Worm (Caenorhabditis elegans): ENCODE measurements around the gene C41H7.9.

DNA sequence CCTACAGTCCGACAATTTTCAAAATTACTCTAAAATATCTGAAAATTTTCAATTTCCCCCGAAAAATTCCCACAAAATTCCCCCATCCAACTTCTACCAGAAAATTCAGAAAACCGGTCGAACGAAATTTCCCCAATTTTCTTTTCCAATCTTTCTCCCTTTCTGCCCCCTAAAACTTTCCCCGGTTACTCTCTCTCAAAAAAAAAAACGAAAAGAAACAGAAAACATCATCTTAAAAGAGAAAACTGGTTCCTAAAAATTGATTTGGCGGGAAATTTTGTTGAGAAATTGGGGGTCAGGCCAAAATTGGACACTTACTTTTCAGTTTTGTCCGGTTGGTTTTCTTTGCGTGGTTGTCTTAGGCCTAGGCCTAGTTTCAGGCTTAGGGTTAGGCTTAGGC, 34.4 kb downstream of the C41H7.9 start:
- TF ChIP-seq ahr-1 (tag; optimal IDR thresholded peaks at IDR 0.05): no peak
- no peak for TF ChIP-seq F13H6.1 (tag; optimal IDR thresholded peaks at IDR 0.05)
- TF ChIP-seq elt-2 (tag; optimal IDR thresholded peaks at IDR 0.05): no peak
- no peak for TF ChIP-seq lin-11 (tag; optimal IDR thresholded peaks at IDR 0.05)
- no peak for TF ChIP-seq ama-1 (optimal IDR thresholded peaks at IDR 0.05)
- no peak for TF ChIP-seq ceh-24 (tag; optimal IDR thresholded peaks at IDR 0.05)
- TF ChIP-seq tbx-7 (tag; optimal IDR thresholded peaks at IDR 0.05): no peak
- no peak for TF ChIP-seq ceh-31 (tag; optimal IDR thresholded peaks at IDR 0.05)
- no peak for TF ChIP-seq pha-4 (tag; optimal IDR thresholded peaks at IDR 0.05)
- TF ChIP-seq ceh-48 (tag; optimal IDR thresholded peaks at IDR 0.05): no peak
- TF ChIP-seq unc-3 (GFP tag; conservative IDR thresholded peaks at IDR 0.05): no peak
- no peak for TF ChIP-seq unc-3 (tag; optimal IDR thresholded peaks at IDR 0.05)
- no peak for TF ChIP-seq ceh-30 (tag; optimal IDR thresholded peaks at IDR 0.05)
